Fruit fly (Drosophila melanogaster) S2 (cell line): ENCODE results near the gene CG7102.

Experiments used
- CG8478 ChIP-seq: fragments of >200 bp; optimal IDR thresholded peaks from 2 replicates; lab custom pipeline; 2018
- CTCF ChIP-seq, 2 experiments: fragments of >200 bp; optimal IDR thresholded peaks; 2 replicates each; lab custom pipeline; 2018

dm6 chr2L:7870212-7870611, 17.1 kb downstream of the CG7102 start:
- TF ChIP-seq CTCF (optimal IDR thresholded peaks at IDR 0.05; lab: Kevin White, UChicago) (no peak), CG8478 (lab: Kevin White, UChicago) (no peak)
